3 worm cellular contexts compared by ENCODE assay signal in genomic region chrIII:3047909-3048308, ce11.
TF ChIP-seq lines count a peak whose summit lies in the region.

No protein-coding gene starts in this region.

TF ChIP-seq in whole organism, L1 larva, 84 proteins besides CTCF, POLR2A, EP300 and RAD21:
- peak; percentile 76 for TF ChIP-seq blmp-1 (tag; optimal IDR thresholded peaks at IDR 0.05; lab: Kevin White, UChicago)
- TF ChIP-seq ceh-82 (tag; optimal IDR thresholded peaks at IDR 0.05; lab: Kevin White, UChicago), result no peak

TF ChIP-seq in whole organism, L2 larva, 48 proteins besides CTCF, POLR2A, EP300 and RAD21:
- no peak for TF ChIP-seq unc-62 (GFP tag; optimal IDR thresholded peaks at IDR 0.05; lab: Kevin White, UChicago)
- TF ChIP-seq nhr-21 (tag; optimal IDR thresholded peaks at IDR 0.05; lab: Kevin White, UChicago), result no peak
- no peak for TF ChIP-seq lin-39 (tag; optimal IDR thresholded peaks at IDR 0.05; lab: Kevin White, UChicago)
- peak; percentile 60 for TF ChIP-seq blmp-1 (tag; optimal IDR thresholded peaks at IDR 0.05; lab: Kevin White, UChicago; ENCODE audit: insufficient read depth)
- TF ChIP-seq fos-1 (tag; optimal IDR thresholded peaks at IDR 0.05; lab: Kevin White, UChicago), result no peak
- TF ChIP-seq zag-1 (tag; optimal IDR thresholded peaks at IDR 0.05; lab: Kevin White, UChicago), result no peak
- TF ChIP-seq nhr-25 (tag; optimal IDR thresholded peaks at IDR 0.05; lab: Kevin White, UChicago), result no peak
- no peak for TF ChIP-seq F13H6.1 (tag; optimal IDR thresholded peaks at IDR 0.05; lab: Kevin White, UChicago)
TF ChIP-seq in whole organism, L2 larva: peak in this region for 1.

TF ChIP-seq in whole organism, mixed stage, embryonic, 35 proteins besides CTCF, POLR2A, EP300 and RAD21:
- TF ChIP-seq ham-2 (GFP tag; optimal IDR thresholded peaks at IDR 0.05; lab: Kevin White, UChicago) (no peak), zip-8 (tag; optimal IDR thresholded peaks at IDR 0.05; lab: Kevin White, UChicago) (peak; percentile 22), blmp-1 (tag; optimal IDR thresholded peaks at IDR 0.05; lab: Kevin White, UChicago) (peak; percentile 28), nhr-2 (tag; optimal IDR thresholded peaks at IDR 0.05; lab: Kevin White, UChicago) (peak; percentile 77)

Comparison
In these comparisons a context has a peak if more than half of its experiments do, and no peak if none do; other contexts are left out.
1. Of the 22 proteins assayed by ChIP-seq in both whole organism, L1 larva and whole organism, L2 larva: peak only in whole organism, L1 larva: none; only in whole organism, L2 larva: none; in both: blmp-1; in neither: 21.